Worm (Caenorhabditis elegans): Measurements from ENCODE around the gene nhr-225.
"Not testable (repeated sequence)": the region's sequence is repeated elsewhere in the genome, so short reads cannot be mapped to it uniquely, and the experiment has no call there.

DNA sequence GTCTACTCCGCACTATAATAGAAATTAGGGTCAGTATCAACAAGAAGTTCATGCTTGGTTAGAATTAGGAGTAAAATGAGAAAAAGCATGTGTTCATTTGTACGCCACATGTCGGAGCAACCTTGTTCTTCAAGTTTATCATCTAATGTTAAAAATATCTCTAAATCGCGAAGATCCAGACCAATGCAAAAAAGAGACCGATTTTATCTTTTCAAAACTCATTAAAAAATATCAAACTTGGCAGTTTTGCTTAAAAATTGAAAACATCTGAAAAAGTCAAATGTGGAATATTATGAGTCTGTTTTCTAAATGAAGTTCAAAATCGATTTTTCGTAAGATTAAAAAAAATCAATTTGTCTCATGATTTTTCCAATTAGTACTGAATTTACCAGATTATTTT, 30.7 kb upstream of the nhr-225 start, which contains the start of gene Y19D10B.6:
- not testable (repeated sequence) for TF ChIP-seq hlh-12 (tag; optimal IDR thresholded peaks at IDR 0.05); B0035.1 (tag; optimal IDR thresholded peaks at IDR 0.05); pha-4 (tag; optimal IDR thresholded peaks at IDR 0.05); nfya-1 (tag; optimal IDR thresholded peaks at IDR 0.05; ENCODE audit: borderline replicate concordance, insufficient read depth); unc-130 (GFP tag; optimal IDR thresholded peaks at IDR 0.05); ama-1 (optimal IDR thresholded peaks at IDR 0.05); ama-1 (GFP tag; optimal IDR thresholded peaks at IDR 0.05); aptf-3 (GFP tag; IDR thresholded peaks at IDR 0.05); ztf-26 (tag; optimal IDR thresholded peaks at IDR 0.05); T26A5.8 (tag; optimal IDR thresholded peaks at IDR 0.05); attf-5 (GFP tag; optimal IDR thresholded peaks at IDR 0.05); ceh-58 (GFP tag; IDR thresholded peaks at IDR 0.05); bed-1 (GFP tag; IDR thresholded peaks at IDR 0.05); F22D6.2 (tag; optimal IDR thresholded peaks at IDR 0.05); mel-28 (tag; optimal IDR thresholded peaks at IDR 0.05; ENCODE audit: borderline replicate concordance)
